Fruit fly (Drosophila melanogaster) whole organism, adult: Measurements from ENCODE around the gene CG18748.

ENCODE experiments used
- CG11617 ChIP-seq: fragments of 200-800 bp; sonication (Bioruptor generic); optimal IDR thresholded peaks from 2 replicates; lab custom pipeline; 2017; ENCODE audit warnings: mild to moderate bottlenecking, missing biosample characterization, missing genetic modification reagents, missing genetic modification characterization
- CG12768 ChIP-seq: fragments of 200-800 bp; sonication (Bioruptor generic); optimal IDR thresholded peaks from 2 replicates; lab custom pipeline; 2017; ENCODE audit warnings: missing biosample characterization, missing genetic modification characterization, mild to moderate bottlenecking, moderate library complexity, missing genetic modification reagents
- CG14711 ChIP-seq: fragments of 200-800 bp; sonication (Bioruptor generic); optimal IDR thresholded peaks from 2 replicates; lab custom pipeline; 2018; ENCODE audit warnings: missing biosample characterization, mild to moderate bottlenecking, missing genetic modification characterization, moderate library complexity
- CG1620 ChIP-seq: fragments of 200-800 bp; sonication (Bioruptor generic); optimal IDR thresholded peaks from 2 replicates; lab custom pipeline; 2016; ENCODE audit warnings: missing biosample characterization, missing genetic modification characterization
- CG33017 ChIP-seq: fragments of 200-800 bp; sonication (Bioruptor generic); optimal IDR thresholded peaks from 2 replicates; lab custom pipeline; 2018; ENCODE audit warnings: missing biosample characterization, mild to moderate bottlenecking, missing genetic modification characterization, moderate library complexity
- CG5204 ChIP-seq: fragments of 200-800 bp; sonication (Bioruptor generic); optimal IDR thresholded peaks from 2 replicates; lab custom pipeline; 2016; ENCODE audit warnings: missing biosample characterization, missing genetic modification characterization
- CG7045 ChIP-seq: fragments of 200-800 bp; sonication (Bioruptor generic); optimal IDR thresholded peaks from 2 replicates; lab custom pipeline; 2017; ENCODE audit warnings: missing biosample characterization, mild to moderate bottlenecking, missing genetic modification characterization
- CG7101 ChIP-seq: fragments of 200-800 bp; sonication (Bioruptor generic); optimal IDR thresholded peaks from 2 replicates; lab custom pipeline; 2018; ENCODE audit warnings: missing biosample characterization, mild to moderate bottlenecking, missing genetic modification characterization, moderate library complexity
- Clk ChIP-seq: fragments of 200-800 bp; sonication (Bioruptor generic); optimal IDR thresholded peaks from 2 replicates; lab custom pipeline; 2017; ENCODE audit warnings: missing biosample characterization, missing genetic modification characterization
- Crg-1 ChIP-seq: fragments of 200-800 bp; sonication (Bioruptor generic); optimal IDR thresholded peaks from 2 replicates; lab custom pipeline; 2016; ENCODE audit warnings: missing biosample characterization, missing genetic modification characterization
- Hr96 ChIP-seq: fragments of 200-800 bp; sonication (Bioruptor generic); optimal IDR thresholded peaks from 2 replicates; lab custom pipeline; 2016; ENCODE audit warnings: missing biosample characterization, missing genetic modification characterization
- Mnt ChIP-seq: fragments of 200-800 bp; sonication (Bioruptor generic); optimal IDR thresholded peaks from 2 replicates; lab custom pipeline; 2016; ENCODE audit warnings: missing biosample characterization, mild to moderate bottlenecking, missing genetic modification characterization
- bab1 ChIP-seq: fragments of 200-800 bp; sonication (Bioruptor generic); optimal IDR thresholded peaks from 3 replicates; lab custom pipeline; 2019; ENCODE audit warnings: missing biosample characterization, mild to moderate bottlenecking, missing genetic modification characterization, moderate library complexity
- cic ChIP-seq: fragments of 200-800 bp; sonication (Bioruptor generic); optimal IDR thresholded peaks from 2 replicates; lab custom pipeline; 2017; ENCODE audit warnings: missing biosample characterization, mild to moderate bottlenecking, missing genetic modification characterization, moderate library complexity
- cnc ChIP-seq, 2 experiments: fragments of >200 bp; optimal IDR thresholded peaks; 2 replicates each; lab custom pipeline; 2017
- kay ChIP-seq: fragments of 200-800 bp; sonication (Bioruptor generic); peaks from one replicate; lab custom pipeline; 2016; ENCODE audit warnings: missing biosample characterization, missing genetic modification characterization, borderline replicate concordance
- ovo ChIP-seq: fragments of 200-800 bp; sonication (Bioruptor generic); optimal IDR thresholded peaks from 2 replicates; lab custom pipeline; 2016; ENCODE audit warnings: missing biosample characterization, missing genetic modification characterization
- pad ChIP-seq: fragments of 200-800 bp; sonication (Bioruptor generic); optimal IDR thresholded peaks from 3 replicates; lab custom pipeline; 2017; ENCODE audit warnings: missing biosample characterization, missing genetic modification characterization, mild to moderate bottlenecking, moderate library complexity, missing genetic modification reagents
- tj ChIP-seq: fragments of 200-800 bp; sonication (Bioruptor generic); optimal IDR thresholded peaks from 3 replicates; lab custom pipeline; 2017; ENCODE audit warnings: missing biosample characterization, mild to moderate bottlenecking, missing genetic modification characterization, moderate library complexity
- toe ChIP-seq: fragments of 200-800 bp; sonication (Bioruptor generic); optimal IDR thresholded peaks from 2 replicates; lab custom pipeline; 2016; ENCODE audit warnings: missing biosample characterization, missing genetic modification characterization

CG18748 gene

dm6 chr3R:7760970-7761558, 26.7 kb downstream of the CG18748 start:
- TF ChIP-seq CG33017 (tag; lab: Kevin White, UChicago) (no peak), CG12768 (GFP tag; lab: Kevin White, UChicago) (no peak), cnc (optimal IDR thresholded peaks at IDR 0.05; lab: Kevin White, UChicago) (no peak), tj (GFP tag; lab: Kevin White, UChicago) (no peak), pad (GFP tag; lab: Kevin White, UChicago) (no peak), ovo (GFP tag; lab: Kevin White, UChicago) (no peak), bab1 (GFP tag; lab: Kevin White, UChicago) (no peak), kay (GFP tag; lab: Kevin White, UChicago) (no peak), CG14711 (tag; lab: Kevin White, UChicago) (no peak), CG7101 (tag; lab: Kevin White, UChicago) (no peak), Mnt (GFP tag; lab: Kevin White, UChicago) (no peak), CG7045 (GFP tag; lab: Kevin White, UChicago) (no peak), Hr96 (no peak), cic (GFP tag; lab: Kevin White, UChicago) (no peak), Clk (GFP tag; lab: Kevin White, UChicago) (no peak), CG1620 (GFP tag; lab: Kevin White, UChicago) (no peak)

DNA sequence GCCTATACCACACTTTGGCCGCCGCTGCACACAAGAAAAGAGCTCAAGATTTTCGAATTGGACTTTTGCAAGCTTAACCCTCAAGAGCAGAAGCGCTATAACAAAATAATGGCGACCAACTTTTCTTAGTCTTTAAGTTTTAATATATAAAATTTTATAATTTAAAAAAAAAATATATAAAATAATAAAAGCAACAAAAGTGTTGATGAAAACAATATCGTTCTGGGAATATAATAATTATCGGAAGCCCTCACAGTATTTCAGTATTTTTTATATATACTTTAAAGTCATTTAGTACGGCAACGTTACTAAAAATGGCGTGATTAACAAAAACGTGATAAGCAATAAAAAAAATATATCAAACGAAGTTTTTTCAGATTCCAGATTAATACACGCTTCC, 28.2 kb downstream of the CG18748 start, which contains the start of gene Sp7:
TSS of gene Sp7 (plus strand) at position 301 of the 400 bp plus-strand sequence.
- no peak for TF ChIP-seq toe
- no peak for TF ChIP-seq Crg-1 (GFP tag; lab: Kevin White, UChicago)
- no peak for TF ChIP-seq kay (GFP tag; lab: Kevin White, UChicago)
- TF ChIP-seq CG11617 (GFP tag; lab: Kevin White, UChicago), result no peak
- TF ChIP-seq ovo (GFP tag; lab: Kevin White, UChicago), result no peak
- TF ChIP-seq CG7101 (tag; lab: Kevin White, UChicago), result no peak
- no peak for TF ChIP-seq CG5204 (GFP tag; lab: Kevin White, UChicago)
- no peak for TF ChIP-seq cic (GFP tag; lab: Kevin White, UChicago)
- TF ChIP-seq Clk (GFP tag; lab: Kevin White, UChicago), result no peak

- TF ChIP-seq toe (no peak), cnc (optimal IDR thresholded peaks at IDR 0.05; lab: Kevin White, UChicago) (no peak), Crg-1 (GFP tag; lab: Kevin White, UChicago) (no peak), CG11617 (GFP tag; lab: Kevin White, UChicago) (no peak), CG7045 (GFP tag; lab: Kevin White, UChicago) (no peak), CG33017 (tag; lab: Kevin White, UChicago) (no peak), Mnt (GFP tag; lab: Kevin White, UChicago) (no peak), tj (GFP tag; lab: Kevin White, UChicago) (no peak), CG1620 (GFP tag; lab: Kevin White, UChicago) (no peak), kay (GFP tag; lab: Kevin White, UChicago) (no peak)
Observed at dm6 chr3R:7757822-7758221, 29.9 kb downstream of the CG18748 start, which contains the start of gene CG10919. CG10919 (plus strand) TSS chr3R:7758122.

dm6 chr3R:7753518-7753917, 34.2 kb downstream of the CG18748 start:
- TF ChIP-seq Hr96 (no peak), CG5204 (GFP tag; lab: Kevin White, UChicago) (no peak), cic (GFP tag; lab: Kevin White, UChicago) (no peak), CG33017 (tag; lab: Kevin White, UChicago) (no peak), kay (GFP tag; lab: Kevin White, UChicago) (no peak), Crg-1 (GFP tag; lab: Kevin White, UChicago) (no peak), Mnt (GFP tag; lab: Kevin White, UChicago) (no peak), CG11617 (GFP tag; lab: Kevin White, UChicago) (no peak), ovo (GFP tag; lab: Kevin White, UChicago) (no peak), CG1620 (GFP tag; lab: Kevin White, UChicago) (no peak), CG7101 (tag; lab: Kevin White, UChicago) (no peak), cnc (optimal IDR thresholded peaks at IDR 0.05; lab: Kevin White, UChicago) (no peak), tj (GFP tag; lab: Kevin White, UChicago) (no peak), pad (GFP tag; lab: Kevin White, UChicago) (no peak), CG14711 (tag; lab: Kevin White, UChicago) (no peak)

dm6 chr3R:7749993-7750392, 37.7 kb downstream of the CG18748 start, which contains the start of gene pyd3:
pyd3 (minus strand) TSS chr3R:7750079.
- TF ChIP-seq CG33017 (tag; lab: Kevin White, UChicago) (peak; percentile 16), pad (GFP tag; lab: Kevin White, UChicago) (no peak)

DNA sequence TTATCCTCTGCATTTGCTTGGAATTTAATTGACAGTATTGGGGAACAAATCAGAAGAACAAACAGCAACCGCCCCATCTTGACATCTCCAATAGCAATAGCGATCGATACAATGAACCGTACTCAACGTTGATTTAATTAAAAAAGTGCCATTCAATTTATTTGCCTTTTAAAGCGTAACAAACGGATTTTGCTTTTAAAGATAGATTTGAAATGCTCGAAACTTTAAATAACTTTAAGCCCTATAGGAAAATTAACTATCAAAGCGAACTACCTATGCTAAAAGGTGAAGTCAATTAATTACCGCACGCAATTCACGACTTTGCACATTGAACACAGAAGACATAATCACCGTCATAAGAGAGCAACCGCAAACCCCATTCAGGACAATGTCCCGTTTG, 48.3 kb downstream of the CG18748 start, which contains the start of gene CG43254:
TSS of gene CG43254 (minus strand) at position 101 of the 400 bp plus-strand sequence.
- TF ChIP-seq tj (GFP tag; lab: Kevin White, UChicago), result no peak
- TF ChIP-seq pad (GFP tag; lab: Kevin White, UChicago), result no peak
- no peak for TF ChIP-seq CG7045 (GFP tag; lab: Kevin White, UChicago)
- no peak for TF ChIP-seq ovo (GFP tag; lab: Kevin White, UChicago)
- no peak for TF ChIP-seq Hr96
- no peak for TF ChIP-seq Mnt (GFP tag; lab: Kevin White, UChicago)
- no peak for TF ChIP-seq bab1 (GFP tag; lab: Kevin White, UChicago)
- no peak for TF ChIP-seq cic (GFP tag; lab: Kevin White, UChicago)
- TF ChIP-seq CG33017 (tag; lab: Kevin White, UChicago), result no peak
- no peak for TF ChIP-seq CG5204 (GFP tag; lab: Kevin White, UChicago)
- no peak for TF ChIP-seq CG12768 (GFP tag; lab: Kevin White, UChicago)
